Worm (Caenorhabditis elegans): ENCODE results near the gene C42D4.19.

- TF ChIP-seq elt-1 (tag; optimal IDR thresholded peaks at IDR 0.05; ENCODE audit: borderline replicate concordance, insufficient read depth): no peak
- TF ChIP-seq unc-62 (GFP tag; optimal IDR thresholded peaks at IDR 0.05): no peak
- no peak for TF ChIP-seq mab-5 (tag; optimal IDR thresholded peaks at IDR 0.05)
- no peak for TF ChIP-seq sem-2 (GFP tag; optimal IDR thresholded peaks at IDR 0.05)
- no peak for TF ChIP-seq snpc-4 (tag; optimal IDR thresholded peaks at IDR 0.05)
- TF ChIP-seq ztf-11 (tag; optimal IDR thresholded peaks at IDR 0.05): no peak
- TF ChIP-seq tbx-8 (GFP tag; optimal IDR thresholded peaks at IDR 0.05): no peak
- no peak for TF ChIP-seq pha-4 (tag; optimal IDR thresholded peaks at IDR 0.05)
- no peak for TF ChIP-seq zip-8 (tag; optimal IDR thresholded peaks at IDR 0.05)
These were observed 1.4 kb downstream of the C42D4.19 start, which contains the start of gene str-44 for ce11 chrIV:7176887-7177286.

All from whole organism, mixed stage, embryonic.